Worm (Caenorhabditis elegans) whole organism, late embryonic: ENCODE measurements around the gene Y62E10A.24.

ENCODE experiments used
- C08G9.2 ChIP-seq: sonication (generic microtip); optimal IDR thresholded peaks from 2 replicates; lab custom pipeline; 2016; ENCODE audit warnings: mild to moderate bottlenecking, missing genetic modification characterization, moderate library complexity, missing compliant biosample characterization
- C38D4.7 ChIP-seq: fragments of 200-800 bp; sonication (Bioruptor generic); optimal IDR thresholded peaks from 2 replicates; lab custom pipeline; 2018; ENCODE audit warnings: mild to moderate bottlenecking, missing genetic modification characterization, moderate library complexity, missing compliant biosample characterization
- F13H6.1 ChIP-seq: sonication (generic microtip); optimal IDR thresholded peaks from 2 replicates; lab custom pipeline; 2016; ENCODE audit warnings: missing genetic modification characterization, missing compliant biosample characterization
- K02D7.2 ChIP-seq: sonication (generic microtip); optimal IDR thresholded peaks from 2 replicates; lab custom pipeline; 2017; ENCODE audit warnings: mild to moderate bottlenecking, missing genetic modification characterization, missing compliant biosample characterization
- K09A11.1 ChIP-seq: sonication (generic microtip); optimal IDR thresholded peaks from 2 replicates; lab custom pipeline; 2017; ENCODE audit warnings: antibody characterized with exemption, mild to moderate bottlenecking, missing genetic modification characterization, missing compliant biosample characterization; ENCODE audit not compliant: insufficient read depth
- T23F11.4 ChIP-seq: fragments of 200-800 bp; sonication (Bioruptor generic); optimal IDR thresholded peaks from 2 replicates; lab custom pipeline; 2018; ENCODE audit warnings: mild to moderate bottlenecking, missing genetic modification characterization, missing compliant biosample characterization
- Y22D7AL.16 ChIP-seq: sonication (generic microtip); optimal IDR thresholded peaks from 2 replicates; lab custom pipeline; 2016; ENCODE audit warnings: missing genetic modification characterization, missing compliant biosample characterization
- ama-1 ChIP-seq: fragments of 150-350 bp; optimal IDR thresholded peaks from 2 replicates; lab custom pipeline; 2014
- ceh-14 ChIP-seq: sonication (generic microtip); optimal IDR thresholded peaks from 2 replicates; lab custom pipeline; 2016; ENCODE audit warnings: missing genotype, missing genetic modification characterization, missing compliant biosample characterization
- ceh-30 ChIP-seq: fragments of 150-350 bp; optimal IDR thresholded peaks from 2 replicates; lab custom pipeline; 2014; ENCODE audit warnings: missing biosample characterization, missing genetic modification characterization
- ceh-31 ChIP-seq: sonication (generic microtip); optimal IDR thresholded peaks from 2 replicates; lab custom pipeline; 2016; ENCODE audit warnings: missing genetic modification characterization, missing compliant biosample characterization
- ceh-34 ChIP-seq: sonication (generic microtip); optimal IDR thresholded peaks from 2 replicates; lab custom pipeline; 2016; ENCODE audit warnings: mild to moderate bottlenecking, missing genetic modification characterization, missing compliant biosample characterization
- ceh-6 ChIP-seq: fragments of 200-800 bp; sonication (Bioruptor generic); optimal IDR thresholded peaks from 2 replicates; lab custom pipeline; 2018; ENCODE audit warnings: mild to moderate bottlenecking, missing genetic modification characterization, missing compliant biosample characterization
- ceh-9 ChIP-seq: sonication (generic microtip); optimal IDR thresholded peaks from 2 replicates; lab custom pipeline; 2016; ENCODE audit warnings: mild to moderate bottlenecking, missing genetic modification characterization, inconsistent platforms, missing compliant biosample characterization
- che-1 ChIP-seq: sonication (generic microtip); optimal IDR thresholded peaks from 2 replicates; lab custom pipeline; 2016; ENCODE audit warnings: mild to moderate bottlenecking, missing genetic modification characterization, missing compliant biosample characterization
- dve-1 ChIP-seq: sonication (generic microtip); optimal IDR thresholded peaks from 2 replicates; lab custom pipeline; 2017; ENCODE audit warnings: antibody characterized with exemption, mild to moderate bottlenecking, missing genetic modification characterization, missing compliant biosample characterization
- elt-4 ChIP-seq: sonication (generic microtip); optimal IDR thresholded peaks from 2 replicates; lab custom pipeline; 2016; ENCODE audit warnings: missing genetic modification characterization, missing compliant biosample characterization
- fkh-10 ChIP-seq: fragments of 150-350 bp; optimal IDR thresholded peaks from 2 replicates; lab custom pipeline; 2014; ENCODE audit warnings: missing biosample characterization, missing genetic modification reagents, missing genetic modification characterization
- fkh-6 ChIP-seq: sonication (generic microtip); optimal IDR thresholded peaks from 2 replicates; lab custom pipeline; 2016; ENCODE audit warnings: missing genetic modification characterization, missing compliant biosample characterization
- hlh-6 ChIP-seq: sonication (generic microtip); optimal IDR thresholded peaks from 2 replicates; lab custom pipeline; 2016; ENCODE audit warnings: missing genotype, missing genetic modification characterization, missing compliant biosample characterization
- lim-6 ChIP-seq: sonication (generic microtip); optimal IDR thresholded peaks from 2 replicates; lab custom pipeline; 2016; ENCODE audit warnings: missing genetic modification characterization, missing compliant biosample characterization
- lin-11 ChIP-seq: fragments of 200-800 bp; sonication (Bioruptor generic); optimal IDR thresholded peaks from 2 replicates; lab custom pipeline; 2018; ENCODE audit warnings: mild to moderate bottlenecking, missing genetic modification characterization, missing compliant biosample characterization
- madf-2 ChIP-seq: sonication (generic microtip); optimal IDR thresholded peaks from 2 replicates; lab custom pipeline; 2017; ENCODE audit warnings: missing genetic modification characterization, missing compliant biosample characterization
- mec-3 ChIP-seq: sonication (generic microtip); optimal IDR thresholded peaks from 2 replicates; lab custom pipeline; 2016; ENCODE audit warnings: borderline replicate concordance, missing genetic modification characterization, missing compliant biosample characterization
- odd-2 ChIP-seq: sonication (generic microtip); optimal IDR thresholded peaks from 2 replicates; lab custom pipeline; 2017; ENCODE audit warnings: antibody characterized with exemption, mild to moderate bottlenecking, missing genetic modification characterization, missing compliant biosample characterization
- pag-3 ChIP-seq: sonication (generic microtip); optimal IDR thresholded peaks from 2 replicates; lab custom pipeline; 2016; ENCODE audit warnings: missing compliant biosample characterization, missing genetic modification characterization, borderline replicate concordance
- pat-9 ChIP-seq: fragments of 200-800 bp; sonication (Bioruptor generic); optimal IDR thresholded peaks from 2 replicates; lab custom pipeline; 2018; ENCODE audit warnings: mild to moderate bottlenecking, missing genetic modification characterization, moderate library complexity, missing compliant biosample characterization
- pax-1 ChIP-seq: fragments of 150-350 bp; optimal IDR thresholded peaks from 2 replicates; lab custom pipeline; 2014; ENCODE audit warnings: missing biosample characterization, missing genetic modification characterization
- ref-2 ChIP-seq: sonication (generic microtip); optimal IDR thresholded peaks from 2 replicates; lab custom pipeline; 2016; ENCODE audit warnings: missing genetic modification characterization, missing compliant biosample characterization
- sox-4 ChIP-seq: sonication (generic microtip); optimal IDR thresholded peaks from 2 replicates; lab custom pipeline; 2017; ENCODE audit warnings: mild to moderate bottlenecking, missing genetic modification characterization, inconsistent platforms, missing compliant biosample characterization
- syd-9 ChIP-seq: sonication (generic microtip); optimal IDR thresholded peaks from 2 replicates; lab custom pipeline; 2016; ENCODE audit warnings: mild to moderate bottlenecking, missing genetic modification characterization, moderate library complexity, missing compliant biosample characterization
- ttx-3 ChIP-seq: sonication (generic microtip); optimal IDR thresholded peaks from 2 replicates; lab custom pipeline; 2016; ENCODE audit warnings: missing genetic modification reagents, missing genetic modification characterization, missing compliant biosample characterization
- unc-3 ChIP-seq, 2 experiments: fragments of 200-800 bp in 1 of 2; sonication (Bioruptor generic) in 1 of 2; sonication (generic microtip) in 1 of 2; conservative IDR thresholded peaks in 1 of 2; optimal IDR thresholded peaks in 1 of 2; 2 replicates each; pipeline versions ENCODE4 v1.3.6 to Lab custom; 2016 to 2022; ENCODE audit warnings: missing compliant biosample characterization in 2 of 2, missing genetic modification characterization in 2 of 2, missing genetic modification reagents in 1 of 2
- unc-42 ChIP-seq: sonication (generic microtip); optimal IDR thresholded peaks from 2 replicates; lab custom pipeline; 2016; ENCODE audit warnings: missing genotype, missing genetic modification characterization, missing compliant biosample characterization
- unc-55 ChIP-seq: sonication (generic microtip); optimal IDR thresholded peaks from 2 replicates; lab custom pipeline; 2017; ENCODE audit warnings: missing biosample characterization, missing genetic modification reagents, missing genetic modification characterization
- zip-5 ChIP-seq: sonication (generic microtip); optimal IDR thresholded peaks from 2 replicates; lab custom pipeline; 2016; ENCODE audit warnings: missing genetic modification characterization, missing compliant biosample characterization

Y62E10A.24 gene

ce11 chrIV:13356005-13356404 lies 14.5 kb upstream of the Y62E10A.24 start:
- TF ChIP-seq F13H6.1 (tag; lab: Kevin White, UChicago) (no peak), K02D7.2 (tag; lab: Kevin White, UChicago) (no peak), ceh-31 (tag; lab: Kevin White, UChicago) (no peak), odd-2 (no peak), syd-9 (no peak), elt-4 (tag; lab: Kevin White, UChicago) (no peak), ceh-30 (tag; lab: Kevin White, UChicago) (no peak), pax-1 (tag; lab: Kevin White, UChicago) (no peak), fkh-10 (GFP tag; lab: Kevin White, UChicago) (no peak), ceh-6 (GFP tag; lab: Kevin White, UChicago) (no peak), ceh-9 (tag; lab: Kevin White, UChicago) (no peak), lim-6 (no peak), zip-5 (tag; lab: Kevin White, UChicago) (no peak), T23F11.4 (GFP tag; lab: Kevin White, UChicago) (no peak), unc-3 (GFP tag; conservative IDR thresholded peaks at IDR 0.05; lab: Robert Waterston, UW) (no peak), unc-3 (tag; optimal IDR thresholded peaks at IDR 0.05; lab: Kevin White, UChicago) (no peak), ceh-34 (tag; lab: Kevin White, UChicago) (no peak), pag-3 (tag; lab: Kevin White, UChicago) (no peak)
- TF ChIP-seq, all 69 proteins: peak for 0

ce11 chrIV:13358488-13358887 lies 12.0 kb upstream of the Y62E10A.24 start, which contains the start of gene W02A2.8:
TSS of gene W02A2.8 (minus strand) at chrIV:13358588.
- no peak for TF ChIP-seq mec-3
- no peak for TF ChIP-seq lin-11 (tag; lab: Kevin White, UChicago)
- no peak for TF ChIP-seq sox-4 (tag; lab: Kevin White, UChicago)
- no peak for TF ChIP-seq hlh-6 (tag; lab: Kevin White, UChicago)
- no peak for TF ChIP-seq ceh-34 (tag; lab: Kevin White, UChicago)
- no peak for TF ChIP-seq fkh-6 (tag; lab: Kevin White, UChicago)
- TF ChIP-seq ceh-6 (GFP tag; lab: Kevin White, UChicago) = no peak
- TF ChIP-seq ama-1 (lab: Kevin White, UChicago) = no peak
- no peak for TF ChIP-seq ceh-14

- no peak for TF ChIP-seq T23F11.4 (GFP tag; lab: Kevin White, UChicago)
- TF ChIP-seq F13H6.1 (tag; lab: Kevin White, UChicago) = no peak
- no peak for TF ChIP-seq pax-1 (tag; lab: Kevin White, UChicago)
- TF ChIP-seq unc-55 (GFP tag; lab: Kevin White, UChicago) = no peak
- TF ChIP-seq ttx-3 (tag; lab: Kevin White, UChicago) = no peak
- TF ChIP-seq Y22D7AL.16 (tag; lab: Kevin White, UChicago) = no peak
- no peak for TF ChIP-seq lin-11 (tag; lab: Kevin White, UChicago)
- no peak for TF ChIP-seq pat-9 (tag; lab: Kevin White, UChicago)
- no peak for TF ChIP-seq ceh-34 (tag; lab: Kevin White, UChicago)
- TF ChIP-seq che-1 = no peak
- TF ChIP-seq fkh-10 (GFP tag; lab: Kevin White, UChicago) = no peak
- no peak for TF ChIP-seq K09A11.1
These were observed 10.4 kb upstream of the Y62E10A.24 start, which contains the start of gene Y62E10A.3 for ce11 chrIV:13360144-13360543. TSS of gene Y62E10A.3 (minus strand) at chrIV:13360244.

ce11 chrIV:13364869-13365268 lies 5.6 kb upstream of the Y62E10A.24 start, which contains the start of gene srsx-25:
TSS of gene srsx-25 (plus strand) at chrIV:13365169.
- TF ChIP-seq ceh-6 (GFP tag; lab: Kevin White, UChicago) (no peak), C38D4.7 (GFP tag; lab: Kevin White, UChicago) (no peak), madf-2 (no peak), sox-4 (tag; lab: Kevin White, UChicago) (no peak), ref-2 (no peak), ttx-3 (tag; lab: Kevin White, UChicago) (no peak), pat-9 (tag; lab: Kevin White, UChicago) (no peak), dve-1 (tag; lab: Kevin White, UChicago) (no peak), unc-42 (no peak), C08G9.2 (tag; lab: Kevin White, UChicago) (no peak)
